Fruit fly (Drosophila melanogaster): ENCODE measurements around the gene CG33301.

Gene CG33301

dm6 chr2L:10061276-10061675 lies 11.9 kb downstream of the CG33301 start:
- TF ChIP-seq noc (tag; optimal IDR thresholded peaks at IDR 0.05): no peak

DNA sequence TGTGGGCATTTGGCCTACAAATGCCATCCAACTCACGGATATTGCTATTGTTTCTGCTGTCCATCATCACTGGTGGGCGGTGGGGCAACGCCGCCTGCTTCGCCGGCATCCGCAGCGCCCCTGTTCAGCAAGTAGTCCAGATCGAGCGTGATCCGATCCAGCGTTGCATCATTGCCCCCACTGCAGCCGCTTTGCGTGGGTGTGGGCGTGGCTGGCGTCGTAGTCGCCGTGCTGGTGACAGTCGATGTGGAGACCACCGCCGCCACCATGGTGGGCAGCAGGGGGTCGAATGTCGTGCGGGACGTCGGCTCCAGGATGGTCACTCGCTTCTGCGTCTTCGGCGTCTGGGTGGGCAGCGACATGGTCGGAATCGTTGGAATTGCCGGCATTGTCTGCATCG lies 15.4 kb downstream of the CG33301 start:
- no peak for TF ChIP-seq noc (tag; optimal IDR thresholded peaks at IDR 0.05)

DNA sequence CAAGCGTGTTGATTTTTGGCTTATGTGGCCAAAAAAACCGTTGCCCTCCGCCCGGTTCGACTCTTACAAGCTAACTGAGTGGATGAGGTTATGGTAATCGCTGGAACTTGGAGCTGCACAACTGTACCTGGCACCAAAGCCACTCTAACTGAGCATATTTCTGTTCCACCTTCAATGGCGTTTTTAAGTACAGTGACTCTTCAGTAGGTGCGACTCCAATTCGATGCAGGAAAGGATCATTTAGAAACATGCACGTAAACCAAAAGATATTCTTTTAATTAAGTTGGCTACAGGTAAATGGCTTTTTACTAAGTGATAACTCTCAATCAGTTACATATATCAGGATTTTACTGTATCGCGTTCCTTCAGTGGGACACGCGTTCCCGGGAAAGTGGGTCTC lies 42.9 kb downstream of the CG33301 start, which contains the start of gene CG13133:
TSS of gene CG13133 (minus strand) at position 101 of the 400 bp plus-strand sequence.
- TF ChIP-seq noc (tag; optimal IDR thresholded peaks at IDR 0.05): no peak

- TF ChIP-seq noc (tag; optimal IDR thresholded peaks at IDR 0.05): no peak
These were observed 44.4 kb downstream of the CG33301 start, which contains the start of gene CG34109 for dm6 chr2L:10093788-10094187. Gene CG34109, plus strand, starts transcription at chr2L:10094088.

DNA sequence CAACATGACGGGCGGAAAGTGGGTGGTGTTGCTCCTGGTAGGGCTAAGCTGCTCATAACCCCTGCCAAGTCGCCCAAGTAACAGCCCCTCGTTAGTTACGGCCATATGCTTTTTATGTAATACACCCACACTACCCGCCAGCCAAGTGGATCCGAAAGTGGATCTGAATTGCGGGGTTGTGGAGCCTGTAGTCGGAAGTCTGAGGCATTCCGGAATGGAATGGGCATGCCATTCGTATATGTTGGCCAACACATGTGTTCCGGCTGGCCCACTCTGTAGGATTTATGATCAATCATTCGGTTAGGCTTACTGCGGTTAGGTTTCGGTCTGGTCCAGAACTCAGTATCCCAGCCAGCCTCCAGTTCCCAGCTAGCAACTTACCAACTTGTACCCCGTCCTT lies 46.7 kb downstream of the CG33301 start:
- TF ChIP-seq noc (tag; optimal IDR thresholded peaks at IDR 0.05): no peak
